Fruit fly (Drosophila melanogaster) whole organism, embryonic: Measurements from ENCODE around the gene CG33230.

Experiments used
- Asciz ChIP-seq: fragments of 200-800 bp; sonication (Bioruptor generic); optimal IDR thresholded peaks from 2 replicates; lab custom pipeline; 2017; ENCODE audit warnings: missing biosample characterization, mild to moderate bottlenecking, missing genetic modification characterization, missing genetic modification reagents
- B-H2 ChIP-seq: fragments of 200-800 bp; sonication (Bioruptor generic); optimal IDR thresholded peaks from 2 replicates; lab custom pipeline; 2018; ENCODE audit warnings: missing biosample characterization, mild to moderate bottlenecking, missing genetic modification characterization
- CG10979 ChIP-seq: fragments of 200-800 bp; sonication (Bioruptor generic); optimal IDR thresholded peaks from 2 replicates; lab custom pipeline; 2018; ENCODE audit warnings: missing biosample characterization, mild to moderate bottlenecking, missing genetic modification characterization, moderate library complexity
- CG11456 ChIP-seq: fragments of 200-800 bp; sonication (Bioruptor generic); IDR thresholded peaks from 3 replicates; pipeline ENCODE4 v1.3.6; 2022; ENCODE audit warnings: missing biosample characterization, missing genetic modification characterization
- CG11560 ChIP-seq: fragments of 200-800 bp; sonication (Bioruptor generic); IDR thresholded peaks from 3 replicates; pipeline ENCODE4 v1.3.6; 2022; ENCODE audit warnings: missing biosample characterization, missing genetic modification characterization
- CG12219 ChIP-seq: fragments of 200-800 bp; sonication (Bioruptor generic); optimal IDR thresholded peaks from 3 replicates; lab custom pipeline; 2018; ENCODE audit warnings: missing biosample characterization, mild to moderate bottlenecking, missing genetic modification characterization
- CG12236 ChIP-seq: fragments of 200-800 bp; sonication (Bioruptor generic); optimal IDR thresholded peaks from 2 replicates; lab custom pipeline; 2016; ENCODE audit warnings: missing biosample characterization, missing genetic modification characterization
- CG12744 ChIP-seq: fragments of 200-800 bp; sonication (Bioruptor generic); optimal IDR thresholded peaks from 2 replicates; lab custom pipeline; 2016; ENCODE audit warnings: missing biosample characterization, missing genetic modification characterization
- CG13296 ChIP-seq: fragments of 200-800 bp; sonication (Bioruptor generic); optimal IDR thresholded peaks from 3 replicates; lab custom pipeline; 2018; ENCODE audit warnings: missing biosample characterization, mild to moderate bottlenecking, missing genetic modification characterization
- CG13624 ChIP-seq: fragments of 200-800 bp; sonication (Bioruptor generic); optimal IDR thresholded peaks from 2 replicates; lab custom pipeline; 2016; ENCODE audit warnings: missing biosample characterization, missing genetic modification characterization
- CG17802 ChIP-seq: fragments of 200-800 bp; sonication (Bioruptor generic); optimal IDR thresholded peaks from 2 replicates; lab custom pipeline; 2018; ENCODE audit warnings: missing biosample characterization, mild to moderate bottlenecking, missing genetic modification characterization, moderate library complexity
- CG18262 ChIP-seq: fragments of 200-800 bp; optimal IDR thresholded peaks from 3 replicates; lab custom pipeline; 2019; ENCODE audit warnings: missing biosample characterization, mild to moderate bottlenecking, missing genetic modification characterization, moderate library complexity
- CG31441 ChIP-seq: fragments of 200-800 bp; sonication (Bioruptor generic); IDR thresholded peaks from 2 replicates; pipeline ENCODE4 v1.3.6; 2022; ENCODE audit warnings: missing biosample characterization, missing genetic modification characterization
- CG3163 ChIP-seq: fragments of 200-800 bp; sonication (Bioruptor generic); optimal IDR thresholded peaks from 3 replicates; lab custom pipeline; 2016; ENCODE audit warnings: missing biosample characterization, missing genetic modification characterization
- CG33557 ChIP-seq: fragments of 200-800 bp; sonication (Bioruptor generic); optimal IDR thresholded peaks from 2 replicates; lab custom pipeline; 2019; ENCODE audit warnings: missing biosample characterization, mild to moderate bottlenecking, missing genetic modification characterization, moderate library complexity
- CG4404 ChIP-seq: fragments of 200-800 bp; sonication (Bioruptor generic); IDR thresholded peaks from 2 replicates; pipeline ENCODE4 v1.3.6; 2022; ENCODE audit warnings: missing biosample characterization, missing genetic modification characterization
- CG4854 ChIP-seq: fragments of 200-800 bp; sonication (Bioruptor generic); optimal IDR thresholded peaks from 2 replicates; lab custom pipeline; 2016; ENCODE audit warnings: missing biosample characterization, missing genetic modification characterization, inconsistent platforms
- CG5180 ChIP-seq: fragments of 200-800 bp; sonication (Bioruptor generic); optimal IDR thresholded peaks from 3 replicates; lab custom pipeline; 2017; ENCODE audit warnings: missing biosample characterization, missing genetic modification characterization, mild to moderate bottlenecking, moderate library complexity, missing genetic modification reagents
- CG6272 ChIP-seq: fragments of 200-800 bp; sonication (Bioruptor generic); IDR thresholded peaks from 2 replicates; pipeline ENCODE4 v1.3.6; 2022; ENCODE audit warnings: missing biosample characterization, missing genetic modification characterization
- CG7928 ChIP-seq: fragments of 200-800 bp; sonication (Bioruptor generic); optimal IDR thresholded peaks from 2 replicates; lab custom pipeline; 2017; ENCODE audit warnings: missing biosample characterization, mild to moderate bottlenecking, missing genetic modification characterization
- Hmr ChIP-seq: fragments of 200-800 bp; sonication (Bioruptor generic); optimal IDR thresholded peaks from 3 replicates; lab custom pipeline; 2017; ENCODE audit warnings: mild to moderate bottlenecking, missing biosample characterization, missing genetic modification reagents, missing genetic modification characterization
- Hr78 ChIP-seq, 2 experiments: fragments of 200-800 bp in 1 of 2; fragments of >200 bp in 1 of 2; sonication (Bioruptor generic) in 1 of 2; optimal IDR thresholded peaks; 2 replicates each; lab custom pipeline; 2017 to 2019; ENCODE audit warnings: missing biosample characterization in 2 of 2, missing genetic modification characterization in 2 of 2, mild to moderate bottlenecking in 1 of 2, moderate library complexity in 1 of 2
- MESR4 ChIP-seq: fragments of 200-800 bp; sonication (Bioruptor generic); optimal IDR thresholded peaks from 2 replicates; lab custom pipeline; 2018; ENCODE audit warnings: missing biosample characterization, mild to moderate bottlenecking, missing genetic modification characterization, moderate library complexity
- Nf-YA ChIP-seq: fragments of 200-800 bp; sonication (Bioruptor generic); IDR thresholded peaks from 2 replicates; pipeline ENCODE4 v1.3.6; 2022; ENCODE audit warnings: missing biosample characterization, missing genetic modification characterization
- Oli ChIP-seq: fragments of 200-800 bp; sonication (Bioruptor generic); optimal IDR thresholded peaks from 2 replicates; lab custom pipeline; 2018; ENCODE audit warnings: missing biosample characterization, mild to moderate bottlenecking, missing genetic modification characterization, moderate library complexity
- Opbp ChIP-seq: fragments of 200-800 bp; sonication (Bioruptor generic); IDR thresholded peaks from 3 replicates; pipeline ENCODE4 v1.3.6; 2022; ENCODE audit warnings: missing biosample characterization, missing genetic modification characterization; ENCODE audit not compliant: partially characterized antibody
- Side ChIP-seq: fragments of 200-800 bp; sonication (Bioruptor generic); optimal IDR thresholded peaks from 2 replicates; lab custom pipeline; 2016; ENCODE audit warnings: missing biosample characterization, missing genetic modification characterization
- Sox102F ChIP-seq: fragments of 200-800 bp; sonication (Bioruptor generic); optimal IDR thresholded peaks from 2 replicates; lab custom pipeline; 2018; ENCODE audit warnings: missing biosample characterization, mild to moderate bottlenecking, missing genetic modification characterization, moderate library complexity
- ato ChIP-seq: fragments of 200-800 bp; sonication (Bioruptor generic); IDR thresholded peaks from 2 replicates; pipeline ENCODE4 v1.3.6; 2022; ENCODE audit warnings: missing biosample characterization, missing genetic modification characterization; ENCODE audit not compliant: partially characterized antibody
- chm ChIP-seq: fragments of 200-800 bp; sonication (Bioruptor generic); IDR thresholded peaks from 2 replicates; pipeline ENCODE4 v1.3.6; 2022; ENCODE audit warnings: missing biosample characterization, missing genetic modification characterization
- dan ChIP-seq: fragments of 200-800 bp; sonication (Bioruptor generic); IDR thresholded peaks from 2 replicates; pipeline ENCODE4 v1.3.6; 2022; ENCODE audit warnings: missing biosample characterization, missing genetic modification characterization
- danr ChIP-seq: fragments of 200-800 bp; sonication (Bioruptor generic); IDR thresholded peaks from 2 replicates; pipeline ENCODE4 v1.3.6; 2022; ENCODE audit warnings: missing biosample characterization, missing genetic modification characterization
- dmrt11E ChIP-seq: fragments of 200-800 bp; sonication (Bioruptor generic); optimal IDR thresholded peaks from 3 replicates; lab custom pipeline; 2018; ENCODE audit warnings: missing biosample characterization, mild to moderate bottlenecking, missing genetic modification characterization, moderate library complexity
- fd3F ChIP-seq: fragments of 200-800 bp; sonication (Bioruptor generic); optimal IDR thresholded peaks from 2 replicates; lab custom pipeline; 2018; ENCODE audit warnings: missing biosample characterization, mild to moderate bottlenecking, missing genetic modification characterization, moderate library complexity
- gfzf ChIP-seq: fragments of 200-800 bp; sonication (Bioruptor generic); optimal IDR thresholded peaks from 2 replicates; lab custom pipeline; 2016; ENCODE audit warnings: missing biosample characterization, mild to moderate bottlenecking, missing genetic modification characterization, moderate library complexity
- grn ChIP-seq: fragments of 200-800 bp; sonication (Bioruptor generic); optimal IDR thresholded peaks from 3 replicates; lab custom pipeline; 2017; ENCODE audit warnings: missing biosample characterization, missing genetic modification characterization
- gt ChIP-seq: fragments of 200-800 bp; sonication (Bioruptor generic); IDR thresholded peaks from 2 replicates; pipeline ENCODE4 v1.3.6; 2022; ENCODE audit warnings: missing biosample characterization, missing genetic modification characterization
- jing ChIP-seq: fragments of 200-800 bp; sonication (Bioruptor generic); optimal IDR thresholded peaks from 2 replicates; lab custom pipeline; 2018; ENCODE audit warnings: missing biosample characterization, mild to moderate bottlenecking, missing genetic modification characterization
- jumu ChIP-seq: fragments of 200-800 bp; sonication (Bioruptor generic); optimal IDR thresholded peaks from 3 replicates; lab custom pipeline; 2016; ENCODE audit warnings: missing biosample characterization, missing genetic modification characterization
- kay ChIP-seq: fragments of 200-800 bp; sonication (Bioruptor generic); optimal IDR thresholded peaks from 2 replicates; lab custom pipeline; 2016; ENCODE audit warnings: missing biosample characterization, missing genetic modification characterization
- lilli ChIP-seq: fragments of 200-800 bp; sonication (Bioruptor generic); optimal IDR thresholded peaks from 3 replicates; lab custom pipeline; 2016; ENCODE audit warnings: missing biosample characterization, missing genetic modification characterization
- mam ChIP-seq: fragments of 200-800 bp; sonication (Bioruptor generic); optimal IDR thresholded peaks from 3 replicates; lab custom pipeline; 2016; ENCODE audit warnings: missing biosample characterization, missing genetic modification characterization
- pb ChIP-seq: fragments of 200-800 bp; sonication (Bioruptor generic); optimal IDR thresholded peaks from 3 replicates; lab custom pipeline; 2016; ENCODE audit warnings: missing biosample characterization, missing genetic modification characterization
- repo ChIP-seq: fragments of 200-800 bp; sonication (Bioruptor generic); optimal IDR thresholded peaks from 2 replicates; lab custom pipeline; 2016; ENCODE audit warnings: missing biosample characterization, missing genetic modification characterization
- rib ChIP-seq: fragments of 200-800 bp; sonication (Bioruptor generic); IDR thresholded peaks from 2 replicates; pipeline ENCODE4 v1.3.6; 2022; ENCODE audit warnings: missing biosample characterization, missing genetic modification characterization
- sd ChIP-seq: fragments of 200-800 bp; sonication (Bioruptor generic); optimal IDR thresholded peaks from 3 replicates; lab custom pipeline; 2018; ENCODE audit warnings: missing biosample characterization, mild to moderate bottlenecking, missing genetic modification characterization, moderate library complexity
- stwl ChIP-seq: fragments of 200-800 bp; sonication (Bioruptor generic); optimal IDR thresholded peaks from 3 replicates; lab custom pipeline; 2018; ENCODE audit warnings: missing biosample characterization, mild to moderate bottlenecking, missing genetic modification characterization, moderate library complexity
- ttk ChIP-seq: fragments of 200-800 bp; sonication (Bioruptor generic); IDR thresholded peaks from 2 replicates; pipeline ENCODE4 v2.1.2; 2022; ENCODE audit warnings: missing biosample characterization, missing genetic modification characterization
- twi ChIP-seq: fragments of 200-800 bp; optimal IDR thresholded peaks from 2 replicates; lab custom pipeline; 2019; ENCODE audit warnings: missing biosample characterization, mild to moderate bottlenecking, missing genetic modification characterization, moderate library complexity

Gene CG33230

dm6 chr3L:1579169-1579853 is 38.9 kb upstream of the CG33230 start (continued):
- TF ChIP-seq B-H2 (GFP tag; lab: Kevin White, UChicago): no peak
- peak; percentile 18; the same call in 1 of the 2 replicates for TF ChIP-seq CG4404 (GFP tag; lab: Robert Waterston, UW)
- peak; percentile 86 for TF ChIP-seq sd (tag; lab: Kevin White, UChicago)
- TF ChIP-seq twi (tag; lab: Kevin White, UChicago): peak; percentile 75
- TF ChIP-seq CG12219 (GFP tag; lab: Kevin White, UChicago): peak; percentile 79
- peak; percentile 37 for TF ChIP-seq repo
- peak; percentile 0 for TF ChIP-seq MESR4 (GFP tag; lab: Kevin White, UChicago)
- TF ChIP-seq CG5180: peak; percentile 74
- TF ChIP-seq chm (GFP tag; lab: Robert Waterston, UW): peak; percentile 73
- TF ChIP-seq Sox102F (GFP tag; lab: Kevin White, UChicago): peak; percentile 72
- TF ChIP-seq dan: no peak
- no peak for TF ChIP-seq gt
- no peak for TF ChIP-seq CG11560
- no peak for TF ChIP-seq gfzf
- TF ChIP-seq jing (GFP tag; lab: Kevin White, UChicago): peak; percentile 46
- 0 out of 2 replicates have a peak, but pooled peaks have one; percentile 17 for TF ChIP-seq ttk (GFP tag; lab: Robert Waterston, UW)
- peak; percentile 43 for TF ChIP-seq stwl
- TF ChIP-seq CG31441 (GFP tag; lab: Robert Waterston, UW): peak; percentile 62; the same call in 1 of the 2 replicates
- peak; percentile 82 for TF ChIP-seq dmrt11E (tag; lab: Kevin White, UChicago)
- TF ChIP-seq CG12236 (GFP tag; lab: Kevin White, UChicago): peak; percentile 48
- TF ChIP-seq Nf-YA (GFP tag; lab: Robert Waterston, UW): peak; percentile 57; the same call in 1 of the 2 replicates
- no peak for TF ChIP-seq Opbp (GFP tag; lab: Robert Waterston, UW)
- TF ChIP-seq CG13624 (GFP tag; lab: Kevin White, UChicago): no peak
- TF ChIP-seq CG33557 (GFP tag; lab: Kevin White, UChicago): peak; percentile 88
- peak; percentile 34 for TF ChIP-seq grn (GFP tag; lab: Kevin White, UChicago)
- TF ChIP-seq Asciz (GFP tag; lab: Kevin White, UChicago): peak; percentile 92
- TF ChIP-seq pb: peak; percentile 69
- TF ChIP-seq CG11456 (GFP tag; lab: Robert Waterston, UW): no peak
- peak in 1 of 2 experiments; percentile 96 for TF ChIP-seq Hr78 (GFP tag; optimal IDR thresholded peaks at IDR 0.05; lab: Kevin White, UChicago)
- TF ChIP-seq Oli (tag; lab: Kevin White, UChicago): peak; percentile 64
- peak; percentile 23 for TF ChIP-seq lilli (GFP tag; lab: Kevin White, UChicago)
- TF ChIP-seq ato: no peak
- no peak for TF ChIP-seq fd3F (GFP tag; lab: Kevin White, UChicago)
- peak; percentile 65 for TF ChIP-seq CG13296 (GFP tag; lab: Kevin White, UChicago)
- no peak for TF ChIP-seq danr (GFP tag; lab: Robert Waterston, UW)
- TF ChIP-seq Hmr (GFP tag; lab: Kevin White, UChicago): peak; percentile 54
- TF ChIP-seq kay (GFP tag; lab: Kevin White, UChicago): peak; percentile 41
- peak; percentile 57 for TF ChIP-seq CG3163 (GFP tag; lab: Kevin White, UChicago)
- TF ChIP-seq rib (GFP tag; lab: Robert Waterston, UW): no peak
- peak; percentile 59 for TF ChIP-seq CG4854
- TF ChIP-seq CG7928 (GFP tag; lab: Kevin White, UChicago): no peak
- peak; percentile 67 for TF ChIP-seq Side (GFP tag; lab: Kevin White, UChicago)
- peak; percentile 18 for TF ChIP-seq jumu (GFP tag; lab: Kevin White, UChicago)
- TF ChIP-seq CG10979: peak; percentile 71
- peak; percentile 78 for TF ChIP-seq CG18262
- TF ChIP-seq CG17802: peak; percentile 58
- peak; percentile 24 for TF ChIP-seq CG12744
- peak; percentile 35 for TF ChIP-seq mam (GFP tag; lab: Kevin White, UChicago)
- 0 out of 2 replicates have a peak, but pooled peaks have one; percentile 11 for TF ChIP-seq CG6272
